Fruit fly (Drosophila melanogaster): ENCODE measurements around the gene GckIII.

GckIII gene

dm6 chr3R:17079859-17080255 is 5.5 kb upstream of the GckIII start, which contains the start of the genes Keap1 and kuk (continued):
- TF ChIP-seq CG17612 (GFP tag; IDR thresholded peaks at IDR 0.05): no peak
- peak; percentile 61 for TF ChIP-seq CG11247 (GFP tag; IDR thresholded peaks at IDR 0.05)
- peak; percentile 54 for TF ChIP-seq CG9817 (tag; optimal IDR thresholded peaks at IDR 0.05)
- TF ChIP-seq maf-S (GFP tag; optimal IDR thresholded peaks at IDR 0.05): peak; percentile 71
- TF ChIP-seq ERR (GFP tag; optimal IDR thresholded peaks at IDR 0.05): peak; percentile 12
- TF ChIP-seq CG12236 (GFP tag; optimal IDR thresholded peaks at IDR 0.05): no peak
- TF ChIP-seq Usf (GFP tag; optimal IDR thresholded peaks at IDR 0.05): no peak

dm6 chr3R:17080666-17081358 is 4.5 kb upstream of the GckIII start:
- no peak for TF ChIP-seq eve (GFP tag; optimal IDR thresholded peaks at IDR 0.05)
- TF ChIP-seq CG8388 (GFP tag; optimal IDR thresholded peaks at IDR 0.05): peak; percentile 99
- peak; percentile 88 for TF ChIP-seq mam (GFP tag; optimal IDR thresholded peaks at IDR 0.05)
- peak; percentile 88 for TF ChIP-seq B-H1 (GFP tag; IDR thresholded peaks at IDR 0.05)
- peak; percentile 91 for TF ChIP-seq CG32772 (GFP tag; IDR thresholded peaks at IDR 0.05)
- TF ChIP-seq MBD-R2 (GFP tag; IDR thresholded peaks at IDR 0.05): peak; percentile 66; the same call in 1 of the 2 replicates
- TF ChIP-seq Kr (GFP tag; optimal IDR thresholded peaks at IDR 0.05): peak; percentile 66
- peak; percentile 9 for TF ChIP-seq HmgD (GFP tag; optimal IDR thresholded peaks at IDR 0.05)
- TF ChIP-seq B-H2 (GFP tag; optimal IDR thresholded peaks at IDR 0.05): peak; percentile 68
- TF ChIP-seq psq (GFP tag; optimal IDR thresholded peaks at IDR 0.05): peak; percentile 67
- peak; percentile 95 for TF ChIP-seq run (tag; optimal IDR thresholded peaks at IDR 0.05)
- TF ChIP-seq CG13287 (GFP tag; IDR thresholded peaks at IDR 0.05; ENCODE audit: partially characterized antibody): no peak
- TF ChIP-seq Fer3 (tag; optimal IDR thresholded peaks at IDR 0.05): peak; percentile 91
- TF ChIP-seq CG11085 (GFP tag; IDR thresholded peaks at IDR 0.05): peak; percentile 69
- peak in 1 of 2 experiments; percentile 91 for TF ChIP-seq Hr78 (GFP tag; optimal IDR thresholded peaks at IDR 0.05)
- peak; percentile 95 for TF ChIP-seq dysf (GFP tag; IDR thresholded peaks at IDR 0.05)
- TF ChIP-seq CG12659 (GFP tag; optimal IDR thresholded peaks at IDR 0.05): peak; percentile 97
- TF ChIP-seq gce (GFP tag; IDR thresholded peaks at IDR 0.05): peak; percentile 86
- TF ChIP-seq Awh (GFP tag; IDR thresholded peaks at IDR 0.05): peak; percentile 94
- no peak for TF ChIP-seq prd (optimal IDR thresholded peaks at IDR 0.05)
- TF ChIP-seq prd (GFP tag; IDR thresholded peaks at IDR 0.05): peak; percentile 94
- TF ChIP-seq Hey (tag; optimal IDR thresholded peaks at IDR 0.05): no peak
- peak; percentile 60 for TF ChIP-seq Adf1 (GFP tag; IDR thresholded peaks at IDR 0.05)
- peak; percentile 73 for TF ChIP-seq Ravus (GFP tag; IDR thresholded peaks at IDR 0.05)
- TF ChIP-seq exex (tag; optimal IDR thresholded peaks at IDR 0.05): peak; percentile 53
- TF ChIP-seq CG2116 (GFP tag; optimal IDR thresholded peaks at IDR 0.05): peak; percentile 88
- TF ChIP-seq corto (GFP tag; optimal IDR thresholded peaks at IDR 0.05): peak; percentile 65
- TF ChIP-seq seq (GFP tag; IDR thresholded peaks at IDR 0.05): peak; percentile 96
- peak; percentile 97 for TF ChIP-seq CG7839 (tag; optimal IDR thresholded peaks at IDR 0.05)
- TF ChIP-seq CG16815 (GFP tag; optimal IDR thresholded peaks at IDR 0.05): peak; percentile 90
- TF ChIP-seq CG4854 (GFP tag; optimal IDR thresholded peaks at IDR 0.05): peak; percentile 87
- TF ChIP-seq gsb-n (tag; optimal IDR thresholded peaks at IDR 0.05): peak; percentile 95
- peak; percentile 95 for TF ChIP-seq CG6254 (GFP tag; optimal IDR thresholded peaks at IDR 0.05)
- peak; percentile 85 for TF ChIP-seq CG43689 (GFP tag; IDR thresholded peaks at IDR 0.05)
- peak; percentile 87 for TF ChIP-seq CG8281 (tag; optimal IDR thresholded peaks at IDR 0.05)
- peak; percentile 96 for TF ChIP-seq CG17829 (tag; optimal IDR thresholded peaks at IDR 0.05)
- TF ChIP-seq CG12155 (GFP tag; optimal IDR thresholded peaks at IDR 0.05): peak; percentile 87
- no peak for TF ChIP-seq hb (GFP tag; IDR thresholded peaks at IDR 0.05; ENCODE audit: partially characterized antibody)
- TF ChIP-seq NFAT (GFP tag; IDR thresholded peaks at IDR 0.05): peak; percentile 85
- TF ChIP-seq wdn (GFP tag; IDR thresholded peaks at IDR 0.05): peak; percentile 82
- peak; percentile 94 for TF ChIP-seq nerfin-1 (tag; optimal IDR thresholded peaks at IDR 0.05)
- peak; percentile 73 for TF ChIP-seq CG1647 (GFP tag; optimal IDR thresholded peaks at IDR 0.05)
